Fruit fly (Drosophila melanogaster): ENCODE data around the gene CG5885.

DNA sequence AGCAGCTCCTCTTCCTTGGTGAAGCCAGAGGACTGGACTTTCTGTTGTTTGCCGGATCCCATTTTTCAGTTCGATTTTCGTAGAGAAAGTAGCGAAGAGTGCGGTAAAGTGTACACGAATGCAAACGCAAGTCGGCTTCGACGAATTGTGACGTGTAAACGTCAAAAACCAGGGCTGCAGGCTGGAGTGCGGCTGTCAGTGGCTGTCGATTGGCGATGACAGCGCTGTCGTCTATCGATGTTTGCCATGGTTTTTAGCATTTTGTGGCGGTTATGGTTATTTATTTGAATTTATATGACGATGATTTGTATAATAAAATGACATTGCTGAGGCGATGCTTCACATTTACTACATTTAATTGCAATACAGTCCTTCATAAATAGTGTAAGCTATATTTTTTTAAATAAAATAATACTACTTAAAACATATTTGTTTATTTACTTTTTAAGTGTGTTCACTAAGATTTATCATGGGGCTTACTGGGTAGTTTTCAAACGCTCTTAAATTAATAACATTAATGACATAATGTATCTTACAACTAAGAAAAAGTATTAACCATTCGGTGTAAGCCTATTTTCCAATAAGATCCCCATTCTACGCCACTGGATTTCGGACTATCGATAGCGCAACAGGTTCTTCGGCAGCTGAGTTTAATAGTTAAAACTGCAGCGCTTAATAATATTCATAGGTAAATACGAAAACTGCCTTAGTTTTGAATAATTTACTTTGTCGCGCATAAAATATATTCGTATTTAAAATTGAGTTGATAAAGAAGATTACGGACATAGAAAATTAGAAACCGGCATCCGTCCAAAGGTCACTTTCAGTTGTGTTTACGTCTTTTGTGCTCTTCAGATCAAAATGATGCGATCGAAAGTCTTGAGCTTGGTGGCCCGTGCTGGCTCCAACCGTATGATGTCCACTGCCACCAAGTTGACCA lies at the start of gene CG5885, which contains the start of gene CG4598:
- TF ChIP-seq Ets21C (GFP tag; optimal IDR thresholded peaks at IDR 0.05) (peak; percentile 57), Blimp-1 (GFP tag; optimal IDR thresholded peaks at IDR 0.05) (peak; percentile 50), pdm3 (GFP tag; optimal IDR thresholded peaks at IDR 0.05) (peak; percentile 78), Hr4 (GFP tag; optimal IDR thresholded peaks at IDR 0.05) (peak; percentile 89), CG15336 (GFP tag; IDR thresholded peaks at IDR 0.05) (no peak; the same call in none of the 2 replicates), CG32006 (GFP tag; optimal IDR thresholded peaks at IDR 0.05) (peak; percentile 73), OdsH (GFP tag; optimal IDR thresholded peaks at IDR 0.05) (peak; percentile 79), CG1621 (tag; optimal IDR thresholded peaks at IDR 0.05) (peak; percentile 21), Gug (GFP tag; IDR thresholded peaks at IDR 0.05) (peak; percentile 46), Eip75B (GFP tag; optimal IDR thresholded peaks at IDR 0.05) (peak; percentile 75)

Data from whole organism, prepupa.